Fruit fly (Drosophila melanogaster): ENCODE results near the gene CG6770.

CG6770 gene

DNA sequence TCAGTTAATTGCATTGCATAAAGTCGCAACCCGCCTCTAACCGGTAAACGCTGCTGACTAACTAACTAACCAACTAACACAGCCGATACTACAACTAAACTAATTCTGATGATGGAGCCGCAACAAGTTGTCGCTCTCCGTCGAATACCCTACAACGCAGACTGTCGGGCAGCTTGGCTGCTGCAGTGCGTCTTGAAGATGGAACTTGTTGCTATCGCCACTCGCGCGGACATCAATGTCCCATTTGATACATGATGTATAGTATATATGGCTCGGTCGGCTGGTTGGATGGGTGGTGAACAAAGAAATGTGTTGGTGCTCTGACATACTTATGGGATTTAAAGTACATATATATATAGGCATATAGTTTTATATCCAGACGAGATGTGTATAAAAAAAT is 20.4 kb downstream of the CG6770 start:
- TF ChIP-seq Dif (GFP tag; optimal IDR thresholded peaks at IDR 0.05; ENCODE audit: partially characterized antibody) (no peak), woc (GFP tag; optimal IDR thresholded peaks at IDR 0.05) (peak; percentile 48), dmrt93B (GFP tag; optimal IDR thresholded peaks at IDR 0.05) (no peak), OdsH (GFP tag; optimal IDR thresholded peaks at IDR 0.05) (no peak), usp (GFP tag; optimal IDR thresholded peaks at IDR 0.05) (no peak), foxo (GFP tag; optimal IDR thresholded peaks at IDR 0.05) (peak in 1 of 2 experiments; percentile 15), Hr78 (GFP tag; optimal IDR thresholded peaks at IDR 0.05) (no peak), dl (GFP tag; optimal IDR thresholded peaks at IDR 0.05; ENCODE audit: insufficient read depth in 1 of 2, partially characterized antibody in 2 of 2) (no peak), HLH106 (tag; optimal IDR thresholded peaks at IDR 0.05) (peak; percentile 41), psq (GFP tag; optimal IDR thresholded peaks at IDR 0.05) (peak; percentile 35), Jra (GFP tag; optimal IDR thresholded peaks at IDR 0.05) (no peak), N (GFP tag; optimal IDR thresholded peaks at IDR 0.05) (no peak), CG9705 (GFP tag; optimal IDR thresholded peaks at IDR 0.05) (peak; percentile 7), brk (GFP tag; optimal IDR thresholded peaks at IDR 0.05) (no peak), fru (GFP tag; optimal IDR thresholded peaks at IDR 0.05) (no peak), Hnf4 (GFP tag; optimal IDR thresholded peaks at IDR 0.05) (peak; percentile 19), jim (GFP tag; optimal IDR thresholded peaks at IDR 0.05) (no peak), Sp1 (GFP tag; optimal IDR thresholded peaks at IDR 0.05) (peak; percentile 49), dsf (GFP tag; optimal IDR thresholded peaks at IDR 0.05; ENCODE audit: borderline replicate concordance) (no peak), pan (optimal IDR thresholded peaks at IDR 0.05) (no peak), Rel (GFP tag; optimal IDR thresholded peaks at IDR 0.05) (no peak), Rel (tag; optimal IDR thresholded peaks at IDR 0.05) (no peak), Dfd (GFP tag; optimal IDR thresholded peaks at IDR 0.05) (no peak), CrebA (GFP tag; optimal IDR thresholded peaks at IDR 0.05; ENCODE audit: borderline replicate concordance) (no peak), br (GFP tag; optimal IDR thresholded peaks at IDR 0.05) (peak; percentile 33), tai (GFP tag; optimal IDR thresholded peaks at IDR 0.05) (no peak), rgr (GFP tag; optimal IDR thresholded peaks at IDR 0.05) (peak; percentile 49), Mio (GFP tag; optimal IDR thresholded peaks at IDR 0.05) (no peak), ey (GFP tag; optimal IDR thresholded peaks at IDR 0.05) (peak; percentile 34)

DNA sequence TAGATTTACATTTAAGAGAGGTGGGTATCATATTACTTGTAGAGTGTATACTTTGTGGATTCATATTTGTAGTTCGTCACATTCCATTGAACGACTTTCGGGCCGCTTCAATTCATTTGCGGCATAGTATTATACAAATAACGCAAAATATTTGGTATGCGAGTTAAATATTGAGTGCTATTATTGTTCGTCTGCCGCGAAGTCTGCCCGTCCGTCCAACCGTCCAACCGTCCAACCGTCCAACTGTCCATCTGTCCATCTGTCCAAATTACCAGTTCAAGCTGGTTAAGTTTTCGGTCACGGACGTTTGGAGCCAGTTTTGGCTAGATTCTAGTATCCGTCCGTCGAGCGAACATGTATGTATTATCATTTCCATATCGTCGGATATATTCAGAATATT is 21.8 kb downstream of the CG6770 start:
- no peak for TF ChIP-seq CrebA (GFP tag; optimal IDR thresholded peaks at IDR 0.05; ENCODE audit: borderline replicate concordance)
- no peak for TF ChIP-seq h (GFP tag; optimal IDR thresholded peaks at IDR 0.05)
- TF ChIP-seq Hnf4 (GFP tag; optimal IDR thresholded peaks at IDR 0.05), result no peak
- TF ChIP-seq CG32264 (GFP tag; optimal IDR thresholded peaks at IDR 0.05), result no peak
- TF ChIP-seq Hr83 (GFP tag; optimal IDR thresholded peaks at IDR 0.05; ENCODE audit: poor library complexity, severe bottlenecking), result no peak

DNA sequence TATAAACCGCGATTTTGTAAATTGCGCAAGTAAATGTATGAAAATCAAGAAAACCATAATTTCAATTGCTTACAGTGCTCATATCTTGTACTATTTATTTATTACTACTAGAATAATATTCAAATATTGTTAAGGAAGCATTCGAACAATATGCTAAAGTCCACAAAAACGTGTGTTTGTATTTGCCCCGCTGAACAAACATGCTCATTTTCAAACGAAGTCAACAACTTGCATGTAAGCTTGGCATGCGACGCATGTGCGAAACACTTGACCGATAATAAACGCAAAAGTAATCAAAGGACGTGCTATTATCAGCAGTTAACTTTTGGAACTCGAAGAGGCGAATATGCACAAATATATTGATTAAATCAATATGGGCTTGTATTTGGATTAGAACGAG is 24.7 kb downstream of the CG6770 start:
- TF ChIP-seq Hr83 (GFP tag; optimal IDR thresholded peaks at IDR 0.05; ENCODE audit: poor library complexity, severe bottlenecking) (peak; percentile 73), h (GFP tag; optimal IDR thresholded peaks at IDR 0.05) (peak; percentile 33), Sp1 (GFP tag; optimal IDR thresholded peaks at IDR 0.05) (peak; percentile 41), Dif (GFP tag; optimal IDR thresholded peaks at IDR 0.05; ENCODE audit: partially characterized antibody) (no peak), CrebA (GFP tag; optimal IDR thresholded peaks at IDR 0.05; ENCODE audit: borderline replicate concordance) (no peak), rgr (GFP tag; optimal IDR thresholded peaks at IDR 0.05) (peak; percentile 58), N (GFP tag; optimal IDR thresholded peaks at IDR 0.05) (no peak), foxo (GFP tag; optimal IDR thresholded peaks at IDR 0.05) (peak in 1 of 2 experiments; percentile 19), Abd-B (GFP tag; optimal IDR thresholded peaks at IDR 0.05) (no peak), Hr78 (GFP tag; optimal IDR thresholded peaks at IDR 0.05) (no peak), dsf (GFP tag; optimal IDR thresholded peaks at IDR 0.05; ENCODE audit: borderline replicate concordance) (peak; percentile 11), GATAd (GFP tag; optimal IDR thresholded peaks at IDR 0.05) (no peak), woc (GFP tag; optimal IDR thresholded peaks at IDR 0.05) (no peak), ey (GFP tag; optimal IDR thresholded peaks at IDR 0.05) (peak; percentile 17), HLH106 (tag; optimal IDR thresholded peaks at IDR 0.05) (no peak), CG32264 (GFP tag; optimal IDR thresholded peaks at IDR 0.05) (no peak), dl (GFP tag; optimal IDR thresholded peaks at IDR 0.05; ENCODE audit: insufficient read depth in 1 of 2, partially characterized antibody in 2 of 2) (no peak), fru (GFP tag; optimal IDR thresholded peaks at IDR 0.05) (peak; percentile 15), OdsH (GFP tag; optimal IDR thresholded peaks at IDR 0.05) (peak; percentile 49), Jra (GFP tag; optimal IDR thresholded peaks at IDR 0.05) (peak; percentile 19), Vsx2 (GFP tag; optimal IDR thresholded peaks at IDR 0.05; ENCODE audit: partially characterized antibody) (no peak), Myc (optimal IDR thresholded peaks at IDR 0.05) (no peak), usp (GFP tag; optimal IDR thresholded peaks at IDR 0.05) (no peak)

Data from whole organism, wandering third instar larva.